Worm (Caenorhabditis elegans) whole organism, L4/young adult: Measurements from ENCODE around the gene F15D4.6.

Experiments
- W03F9.2 ChIP-seq: fragments of 150-350 bp; optimal IDR thresholded peaks from 2 replicates; lab custom pipeline; 2014; ENCODE audit warnings: missing biosample characterization, missing genetic modification characterization
- dao-5 ChIP-seq: sonication (generic microtip); optimal IDR thresholded peaks from 2 replicates; lab custom pipeline; 2016; ENCODE audit warnings: missing genotype, missing genetic modification characterization, moderate library complexity, missing compliant biosample characterization

DNA sequence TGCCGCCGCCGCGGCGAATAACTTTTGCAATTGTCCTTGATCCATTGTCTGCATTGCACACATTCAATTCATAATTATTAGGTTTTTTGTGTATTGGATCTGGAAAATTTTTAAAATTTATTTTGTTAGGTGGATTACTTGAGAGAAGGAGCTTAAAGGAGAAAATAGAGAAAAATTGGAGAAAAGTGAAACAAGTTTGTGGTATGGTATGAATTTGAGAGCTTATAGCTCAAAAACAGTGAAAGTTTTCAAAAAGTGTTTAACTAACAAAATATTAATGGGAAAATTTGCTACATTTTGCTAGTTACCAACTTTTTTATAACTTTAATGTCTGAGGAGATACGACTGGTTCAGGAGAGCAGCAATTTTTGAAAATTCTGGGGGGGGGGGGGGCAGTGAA, 36.7 kb downstream of the F15D4.6 start, which contains the start of gene ztf-22:
- TF ChIP-seq W03F9.2 (tag; lab: Kevin White, UChicago) (no peak), dao-5 (tag; lab: Kevin White, UChicago) (no peak)
